Worm (Caenorhabditis elegans): ENCODE results near the gene F59A6.2.

The F59A6.2 gene

ce11 chrII:5033935-5034334 is 19.4 kb downstream of the F59A6.2 start, which contains the start of gene F33G12.3:
Gene F33G12.3, minus strand, starts transcription at chrII:5034035.
- TF ChIP-seq swsn-7 (tag; optimal IDR thresholded peaks at IDR 0.05) (no peak), pqm-1 (tag; optimal IDR thresholded peaks at IDR 0.05) (no peak), ceh-63 (GFP tag; optimal IDR thresholded peaks at IDR 0.05) (no peak), ama-1 (optimal IDR thresholded peaks at IDR 0.05) (no peak), ztf-11 (tag; optimal IDR thresholded peaks at IDR 0.05) (no peak), zag-1 (tag; optimal IDR thresholded peaks at IDR 0.05) (no peak), ets-5 (GFP tag; IDR thresholded peaks at IDR 0.05) (no peak), tlp-1 (tag; optimal IDR thresholded peaks at IDR 0.05) (no peak), efl-3 (GFP tag; optimal IDR thresholded peaks at IDR 0.05) (no peak), fkh-10 (GFP tag; optimal IDR thresholded peaks at IDR 0.05) (no peak), fos-1 (tag; optimal IDR thresholded peaks at IDR 0.05) (no peak), pag-3 (tag; optimal IDR thresholded peaks at IDR 0.05; ENCODE audit: borderline replicate concordance, insufficient read depth) (no peak)

ce11 chrII:5036128-5036527 is 21.6 kb downstream of the F59A6.2 start, which contains the start of gene lrr-1:
Gene lrr-1, minus strand, starts transcription at chrII:5036439.
- TF ChIP-seq mef-2 (tag; optimal IDR thresholded peaks at IDR 0.05) (no peak), C34B4.2 (tag; optimal IDR thresholded peaks at IDR 0.05) (no peak), efl-1 (optimal IDR thresholded peaks at IDR 0.05) (no peak), efl-1 (GFP tag; optimal IDR thresholded peaks at IDR 0.05 in 1 of 2) (peak in 1 of 2 experiments; percentile 53), aha-1 (tag; optimal IDR thresholded peaks at IDR 0.05) (no peak)

ce11 chrII:5039912-5040311 is 25.4 kb downstream of the F59A6.2 start, which contains the start of gene golg-2:
Gene golg-2, minus strand, starts transcription at chrII:5040091.
- no peak for TF ChIP-seq unc-130 (tag; optimal IDR thresholded peaks at IDR 0.05)
- no peak for TF ChIP-seq fos-1 (tag; optimal IDR thresholded peaks at IDR 0.05)
- peak; percentile 29 for TF ChIP-seq mep-1 (tag; optimal IDR thresholded peaks at IDR 0.05)
- peak in 1 of 2 experiments; percentile 55 for TF ChIP-seq lin-35 (GFP tag; optimal IDR thresholded peaks at IDR 0.05)
- no peak for TF ChIP-seq xbp-1 (tag; optimal IDR thresholded peaks at IDR 0.05)
- no peak for TF ChIP-seq C16A3.4 (tag; optimal IDR thresholded peaks at IDR 0.05)
- TF ChIP-seq nhr-237 (tag; optimal IDR thresholded peaks at IDR 0.05) = no peak
- no peak for TF ChIP-seq sup-37 (GFP tag; optimal IDR thresholded peaks at IDR 0.05)
- no peak for TF ChIP-seq elt-3 (tag; optimal IDR thresholded peaks at IDR 0.05)
- TF ChIP-seq blmp-1 (tag; optimal IDR thresholded peaks at IDR 0.05) = peak; percentile 20
- no peak for TF ChIP-seq hlh-17 (GFP tag; optimal IDR thresholded peaks at IDR 0.05; ENCODE audit: borderline replicate concordance)
- TF ChIP-seq ceh-82 (tag; optimal IDR thresholded peaks at IDR 0.05) = no peak
- TF ChIP-seq nhr-77 (tag; optimal IDR thresholded peaks at IDR 0.05) = no peak
- TF ChIP-seq lsy-2 (tag; optimal IDR thresholded peaks at IDR 0.05) = peak; percentile 6 to 31
- TF ChIP-seq pag-3 (tag; optimal IDR thresholded peaks at IDR 0.05; ENCODE audit: borderline replicate concordance, insufficient read depth) = no peak
- peak; percentile 79 for TF ChIP-seq F16B12.6 (tag; optimal IDR thresholded peaks at IDR 0.05)
- no peak for TF ChIP-seq Y116A8C.19 (tag; optimal IDR thresholded peaks at IDR 0.05; ENCODE audit: borderline replicate concordance)
- TF ChIP-seq hlh-4 (tag; optimal IDR thresholded peaks at IDR 0.05) = no peak
- TF ChIP-seq irx-1 (tag; optimal IDR thresholded peaks at IDR 0.05) = no peak
- TF ChIP-seq ceh-88 (GFP tag; IDR thresholded peaks at IDR 0.05) = no peak
- TF ChIP-seq zag-1 (tag; optimal IDR thresholded peaks at IDR 0.05) = no peak
- TF ChIP-seq tlp-1 (tag; optimal IDR thresholded peaks at IDR 0.05) = no peak
- no peak for TF ChIP-seq nhr-84 (tag; optimal IDR thresholded peaks at IDR 0.05)
- TF ChIP-seq alr-1 (tag; optimal IDR thresholded peaks at IDR 0.05; ENCODE audit: borderline replicate concordance) = no peak
- no peak for TF ChIP-seq nhr-12 (tag; optimal IDR thresholded peaks at IDR 0.05)
- no peak for TF ChIP-seq nhr-85 (tag)
- no peak for TF ChIP-seq hpl-2 (GFP tag; optimal IDR thresholded peaks at IDR 0.05)
- TF ChIP-seq ztf-4 (tag; optimal IDR thresholded peaks at IDR 0.05) = no peak
- TF ChIP-seq fkh-8 (tag; optimal IDR thresholded peaks at IDR 0.05) = no peak
- no peak for TF ChIP-seq nhr-20 (tag; optimal IDR thresholded peaks at IDR 0.05)
- peak; percentile 10 to 33 for TF ChIP-seq efl-1 (optimal IDR thresholded peaks at IDR 0.05)
- peak; percentile 38 to 84 for TF ChIP-seq efl-1 (GFP tag; optimal IDR thresholded peaks at IDR 0.05 in 1 of 2)
- no peak for TF ChIP-seq nhr-71 (tag; optimal IDR thresholded peaks at IDR 0.05)
- TF ChIP-seq dpl-1 (GFP tag; optimal IDR thresholded peaks at IDR 0.05) = peak in 1 of 3 experiments; percentile 42
- TF ChIP-seq ceh-8 (GFP tag; optimal IDR thresholded peaks at IDR 0.05) = no peak
- no peak for TF ChIP-seq sptf-1 (tag; optimal IDR thresholded peaks at IDR 0.05)
